Worm (Caenorhabditis elegans) whole organism, early embryonic: ENCODE measurements around the gene clec-183.
"Not testable (repeated sequence)": the region's sequence is repeated elsewhere in the genome, so short reads cannot be mapped to it uniquely, and the experiment has no call there.

Source experiments
- ceh-36 ChIP-seq: sonication (generic microtip); optimal IDR thresholded peaks from 2 replicates; lab custom pipeline; 2016; ENCODE audit warnings: missing genetic modification characterization, inconsistent platforms, missing compliant biosample characterization
- scrt-1 ChIP-seq: fragments of 200-800 bp; sonication (Bioruptor generic); IDR thresholded peaks from 2 replicates; pipeline ENCODE4 v1.3.6; 2022; ENCODE audit warnings: missing genetic modification characterization, missing compliant biosample characterization

ce11 chrIV:9293825-9294224 lies 34.0 kb upstream of the clec-183 start, which contains the start of gene nhr-264:
- not testable (repeated sequence) for TF ChIP-seq scrt-1 (GFP tag; lab: Robert Waterston, UW); ceh-36 (tag; lab: Kevin White, UChicago)
